Worm (Caenorhabditis elegans) whole organism, L4/young adult: Measurements from ENCODE around the gene K06A4.7.

ENCODE experiments used
- W03F9.2 ChIP-seq: fragments of 150-350 bp; optimal IDR thresholded peaks from 2 replicates; lab custom pipeline; 2014; ENCODE audit warnings: missing biosample characterization, missing genetic modification characterization
- dao-5 ChIP-seq: sonication (generic microtip); optimal IDR thresholded peaks from 2 replicates; lab custom pipeline; 2016; ENCODE audit warnings: missing genotype, missing genetic modification characterization, moderate library complexity, missing compliant biosample characterization
- him-1 ChIP-seq: sonication (generic microtip); optimal IDR thresholded peaks from 2 replicates; lab custom pipeline; 2016; ENCODE audit warnings: missing genotype, missing genetic modification reagents, missing genetic modification characterization, missing compliant biosample characterization

Gene K06A4.7

ce11 chrV:9473924-9474323 is 17.4 kb downstream of the K06A4.7 start:
- TF ChIP-seq him-1 (tag; lab: Kevin White, UChicago) (no peak), W03F9.2 (no peak)

DNA sequence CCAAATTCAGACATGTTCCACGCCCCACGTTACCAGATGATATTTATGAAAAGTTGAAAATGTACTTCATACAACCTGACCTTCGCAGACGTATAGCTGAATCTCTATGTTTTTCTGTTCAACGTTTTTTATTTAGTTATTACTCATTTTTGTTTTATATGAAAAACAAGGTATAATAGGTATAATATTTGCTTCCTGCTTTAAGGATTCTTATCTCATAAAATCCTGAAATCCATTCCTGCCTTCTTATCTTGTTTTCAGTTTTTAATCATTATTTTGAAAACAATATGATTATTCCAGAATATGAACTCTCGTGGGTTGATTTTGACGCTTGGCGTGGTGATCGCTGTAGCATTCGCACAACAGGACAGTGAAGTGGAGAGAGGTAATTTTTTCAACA is 19.6 kb downstream of the K06A4.7 start, which contains the start of gene flp-6:
TSS of gene flp-6 (plus strand) at position 301 of the 400 bp plus-strand sequence.
- TF ChIP-seq W03F9.2 (no peak), dao-5 (tag; lab: Kevin White, UChicago) (no peak), him-1 (tag; lab: Kevin White, UChicago) (no peak)

ce11 chrV:9465529-9465928 is 25.8 kb downstream of the K06A4.7 start:
- TF ChIP-seq dao-5 (tag; lab: Kevin White, UChicago) = no peak
- TF ChIP-seq W03F9.2 = no peak
- TF ChIP-seq him-1 (tag; lab: Kevin White, UChicago) = no peak

DNA sequence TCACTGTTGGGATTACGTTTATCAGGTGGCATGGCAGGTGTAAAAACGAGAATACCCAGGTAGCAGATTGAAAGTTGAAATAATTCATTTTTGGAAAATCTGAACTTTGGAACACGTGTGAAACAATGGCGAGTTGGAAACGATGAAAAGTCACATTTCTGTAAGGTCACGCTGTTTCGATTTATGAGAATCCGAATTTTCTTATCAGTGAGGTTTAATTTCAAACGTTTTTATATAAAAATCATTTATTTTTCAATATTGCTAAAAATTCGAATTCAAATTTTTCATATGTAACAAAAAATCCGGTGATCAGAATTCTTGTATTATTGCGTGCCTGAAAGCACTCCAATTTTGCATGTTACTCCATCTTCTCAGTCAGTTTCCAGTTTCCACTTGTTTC is 28.7 kb downstream of the K06A4.7 start, which contains the start of gene F07D3.3:
TSS of gene F07D3.3 (minus strand) at position 101 of the 400 bp plus-strand sequence.
- no peak for TF ChIP-seq dao-5 (tag; lab: Kevin White, UChicago)
- no peak for TF ChIP-seq him-1 (tag; lab: Kevin White, UChicago)
- no peak for TF ChIP-seq W03F9.2

DNA sequence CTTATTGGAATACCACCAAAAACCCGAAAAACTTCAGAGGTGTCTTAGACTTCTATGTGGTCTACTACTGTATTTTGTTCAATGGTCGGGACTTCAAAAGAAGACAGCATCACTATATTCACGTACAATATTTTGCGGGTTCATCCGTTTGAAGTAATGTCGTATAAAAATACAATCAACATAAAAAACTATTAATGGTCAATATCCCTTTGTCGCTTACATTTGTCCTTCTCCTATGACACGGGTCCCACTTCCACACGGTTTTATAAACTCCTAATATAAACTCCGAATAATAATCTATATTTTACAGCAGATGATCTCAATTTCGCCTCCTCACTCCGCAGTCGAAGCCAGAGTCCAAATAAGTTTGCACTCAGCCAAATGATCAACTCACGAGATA is 33.8 kb downstream of the K06A4.7 start:
- no peak for TF ChIP-seq W03F9.2
- no peak for TF ChIP-seq dao-5 (tag; lab: Kevin White, UChicago)
- TF ChIP-seq him-1 (tag; lab: Kevin White, UChicago) = no peak

DNA sequence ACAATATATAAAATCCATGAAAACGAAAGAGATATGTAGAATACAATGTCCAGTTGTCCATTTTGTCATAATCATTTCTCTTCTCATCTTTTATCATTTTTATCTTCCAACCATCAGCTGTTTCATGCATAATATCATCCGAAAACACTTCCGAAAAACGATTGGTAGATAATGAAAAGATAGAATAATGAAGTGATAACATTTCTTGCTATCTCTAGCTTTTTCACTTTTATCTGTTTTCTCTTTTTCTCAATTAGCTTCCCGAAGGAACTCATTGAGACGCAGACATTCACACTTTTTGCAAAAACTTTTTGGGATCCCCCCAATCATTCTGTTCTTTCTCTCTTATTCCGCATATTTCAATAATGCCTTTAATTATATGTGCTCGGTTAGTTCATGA is 37.4 kb downstream of the K06A4.7 start:
- no peak for TF ChIP-seq him-1 (tag; lab: Kevin White, UChicago)
- no peak for TF ChIP-seq dao-5 (tag; lab: Kevin White, UChicago)
- no peak for TF ChIP-seq W03F9.2

DNA sequence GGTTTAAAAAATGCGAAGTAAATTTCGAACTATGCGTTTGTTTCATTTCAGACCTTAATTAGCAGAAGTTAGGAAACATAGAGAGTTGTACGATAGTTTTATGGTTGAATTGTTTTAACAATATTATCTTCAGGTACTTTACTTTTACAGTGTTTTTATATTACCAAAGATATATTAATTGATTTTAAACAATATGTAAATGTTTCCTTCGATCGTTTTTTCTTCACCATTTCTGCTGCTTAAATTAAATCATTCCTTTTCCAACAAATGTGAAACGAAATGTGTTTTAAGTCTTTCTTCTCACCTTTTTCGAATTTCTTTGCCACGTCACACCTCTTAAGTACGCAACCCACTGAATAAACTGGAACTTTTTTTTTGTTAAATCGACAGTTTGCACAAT is 38.0 kb downstream of the K06A4.7 start:
- no peak for TF ChIP-seq dao-5 (tag; lab: Kevin White, UChicago)
- no peak for TF ChIP-seq him-1 (tag; lab: Kevin White, UChicago)
- TF ChIP-seq W03F9.2 = no peak

DNA sequence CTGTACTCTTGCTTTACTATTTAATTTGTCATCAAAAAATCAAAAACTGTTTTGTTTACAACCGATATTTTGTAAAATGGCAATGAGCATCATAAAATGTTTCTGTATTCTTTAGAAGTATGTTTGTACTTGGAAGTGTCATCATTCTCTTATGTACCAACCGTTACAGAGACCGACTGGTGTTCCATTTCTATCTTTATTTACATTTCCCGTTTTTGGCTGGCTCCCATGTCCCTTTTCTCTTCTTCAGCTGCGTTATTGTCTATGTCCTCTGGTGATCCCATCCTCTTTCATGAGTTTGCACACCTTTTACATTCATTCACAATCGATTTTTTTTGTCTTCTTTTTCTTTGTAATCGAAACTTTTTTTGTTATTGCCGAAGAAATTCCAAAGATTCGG is 39.8 kb downstream of the K06A4.7 start:
- no peak for TF ChIP-seq W03F9.2
- TF ChIP-seq him-1 (tag; lab: Kevin White, UChicago) = no peak
- TF ChIP-seq dao-5 (tag; lab: Kevin White, UChicago) = no peak

DNA sequence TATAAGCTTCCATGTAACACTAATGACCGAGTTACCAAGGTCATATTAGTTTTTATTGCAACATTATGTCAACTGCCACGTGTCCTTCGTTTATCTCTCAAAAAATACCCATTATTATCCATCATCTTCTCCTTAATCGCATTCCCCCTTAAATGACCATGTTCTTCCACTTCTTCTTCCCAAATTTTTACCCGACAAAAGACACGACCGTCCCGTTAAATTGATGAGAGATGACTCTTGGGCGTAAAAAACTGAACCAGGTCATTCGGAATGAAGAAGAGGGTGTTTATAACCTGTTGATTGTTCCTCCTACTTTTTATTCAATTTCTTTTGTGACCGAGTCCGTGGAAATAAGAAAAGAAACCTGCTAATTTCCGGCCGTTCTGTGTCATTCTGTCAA is 46.7 kb downstream of the K06A4.7 start:
- TF ChIP-seq W03F9.2 (no peak), him-1 (tag; lab: Kevin White, UChicago) (no peak), dao-5 (tag; lab: Kevin White, UChicago) (no peak)

ce11 chrV:9443748-9444147 is 47.5 kb downstream of the K06A4.7 start, which contains the start of gene wdr-62:
TSS of gene wdr-62 (plus strand) at chrV:9444048.
- TF ChIP-seq dao-5 (tag; lab: Kevin White, UChicago) (no peak), him-1 (tag; lab: Kevin White, UChicago) (no peak), W03F9.2 (no peak)

ce11 chrV:9443109-9443508 is 48.2 kb downstream of the K06A4.7 start:
- TF ChIP-seq W03F9.2 (no peak), dao-5 (tag; lab: Kevin White, UChicago) (no peak)

- no peak for TF ChIP-seq dao-5 (tag; lab: Kevin White, UChicago)
- no peak for TF ChIP-seq W03F9.2
- no peak for TF ChIP-seq him-1 (tag; lab: Kevin White, UChicago)
Measured at ce11 chrV:9442471-9442870, 48.8 kb downstream of the K06A4.7 start.

DNA sequence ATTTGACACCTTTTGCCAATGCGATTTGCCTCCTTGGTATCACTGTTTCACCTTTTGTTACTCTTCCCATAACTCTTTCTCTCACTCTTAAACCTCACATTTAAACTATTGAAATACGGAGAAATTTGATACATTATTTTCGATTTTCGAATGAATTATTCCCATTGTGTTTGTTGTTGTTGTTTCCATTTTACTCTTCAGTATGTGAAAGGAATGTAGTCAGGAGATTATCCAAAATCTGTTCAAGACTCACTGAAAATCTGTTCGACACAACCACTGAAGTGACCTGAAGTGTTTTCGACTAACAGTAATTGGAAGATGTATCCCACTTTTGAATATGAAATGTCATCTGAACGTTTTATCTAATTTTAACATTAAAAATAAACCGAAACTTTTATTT is 50.2 kb downstream of the K06A4.7 start:
- no peak for TF ChIP-seq dao-5 (tag; lab: Kevin White, UChicago)
- no peak for TF ChIP-seq W03F9.2
- no peak for TF ChIP-seq him-1 (tag; lab: Kevin White, UChicago)

DNA sequence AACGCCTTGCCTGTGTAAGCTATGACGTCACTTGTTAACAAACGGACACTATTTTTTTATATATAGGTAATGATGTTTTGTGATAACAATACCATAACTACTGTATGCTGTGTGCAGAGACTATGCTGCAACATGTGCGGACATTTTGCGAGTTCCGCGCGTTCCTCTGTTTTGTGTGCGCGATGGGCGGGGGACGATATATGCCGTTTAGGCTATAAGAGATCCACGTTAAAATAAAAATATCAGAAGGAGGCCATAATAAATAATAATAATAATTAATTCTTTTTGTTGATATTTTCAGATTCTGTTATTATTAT is 51.3 kb downstream of the K06A4.7 start:
- TF ChIP-seq W03F9.2 (no peak), dao-5 (tag; lab: Kevin White, UChicago) (no peak), him-1 (tag; lab: Kevin White, UChicago) (no peak)
